Worm (Caenorhabditis elegans) whole organism, L3 larva: ENCODE results near the gene F56D2.8.
A peak's percentile ranks its signal among the peaks of the same experiment; 100 is the strongest.

Experiments used
- ZK546.5 ChIP-seq: sonication (generic microtip); optimal IDR thresholded peaks from 2 replicates; lab custom pipeline; 2017; ENCODE audit warnings: missing biosample characterization, missing genetic modification characterization
- aly-2 ChIP-seq: fragments of 150-350 bp; optimal IDR thresholded peaks from 2 replicates; lab custom pipeline; 2014; ENCODE audit warnings: missing biosample characterization, missing genetic modification characterization
- ama-1 ChIP-seq: fragments of 150-350 bp; optimal IDR thresholded peaks from 2 replicates; lab custom pipeline; 2018
- ceh-16 ChIP-seq: sonication (generic microtip); optimal IDR thresholded peaks from 2 replicates; lab custom pipeline; 2017; ENCODE audit warnings: missing biosample characterization, missing genetic modification characterization
- ceh-28 ChIP-seq: fragments of 150-350 bp; optimal IDR thresholded peaks from 2 replicates; lab custom pipeline; 2014; ENCODE audit warnings: missing biosample characterization, missing genetic modification reagents, missing genetic modification characterization
- daf-12 ChIP-seq: fragments of 150-350 bp; optimal IDR thresholded peaks from 2 replicates; lab custom pipeline; 2014; ENCODE audit warnings: missing biosample characterization, missing genetic modification reagents, missing genetic modification characterization
- egl-27 ChIP-seq: sonication (generic microtip); optimal IDR thresholded peaks from 4 replicates; lab custom pipeline; 2017; ENCODE audit warnings: missing biosample characterization, missing genetic modification reagents, missing genetic modification characterization
- egl-5 ChIP-seq: fragments of 150-350 bp; optimal IDR thresholded peaks from 2 replicates; lab custom pipeline; 2017; ENCODE audit warnings: missing biosample characterization, missing genetic modification reagents, missing genetic modification characterization, inconsistent platforms
- elt-1 ChIP-seq: fragments of 150-350 bp; optimal IDR thresholded peaks from 2 replicates; lab custom pipeline; 2014; ENCODE audit warnings: missing biosample characterization, missing genetic modification characterization
- elt-2 ChIP-seq: sonication (generic microtip); optimal IDR thresholded peaks from 2 replicates; lab custom pipeline; 2016; ENCODE audit warnings: missing genetic modification reagents, mild to moderate bottlenecking, missing genetic modification characterization, missing compliant biosample characterization
- fkh-10 ChIP-seq: sonication (generic microtip); optimal IDR thresholded peaks from 2 replicates; lab custom pipeline; 2017; ENCODE audit warnings: missing biosample characterization, missing genetic modification reagents, missing genetic modification characterization
- fos-1 ChIP-seq: fragments of 150-350 bp; optimal IDR thresholded peaks from 2 replicates; lab custom pipeline; 2014; ENCODE audit warnings: missing biosample characterization, missing genetic modification characterization
- hmg-11 ChIP-seq: sonication (generic microtip); optimal IDR thresholded peaks from 2 replicates; lab custom pipeline; 2016; ENCODE audit warnings: missing genetic modification characterization, missing compliant biosample characterization
- jun-1 ChIP-seq: fragments of 150-350 bp; optimal IDR thresholded peaks from 2 replicates; lab custom pipeline; 2014; ENCODE audit warnings: missing biosample characterization, missing genetic modification reagents, missing genetic modification characterization
- lin-15B ChIP-seq: fragments of 150-350 bp; optimal IDR thresholded peaks from 2 replicates; lab custom pipeline; 2014; ENCODE audit warnings: missing biosample characterization, missing genetic modification characterization
- lsy-12 ChIP-seq: sonication (generic microtip); optimal IDR thresholded peaks from 2 replicates; lab custom pipeline; 2016; ENCODE audit warnings: mild to moderate bottlenecking, missing genetic modification characterization, missing compliant biosample characterization
- mdl-1 ChIP-seq: fragments of 150-350 bp; optimal IDR thresholded peaks from 2 replicates; lab custom pipeline; 2014; ENCODE audit warnings: missing biosample characterization, missing genetic modification characterization
- mml-1 ChIP-seq: fragments of 150-350 bp; sonication (generic microtip); optimal IDR thresholded peaks from 3 replicates; lab custom pipeline; 2014; ENCODE audit warnings: missing biosample characterization, missing genetic modification characterization
- nfya-1 ChIP-seq: sonication (generic microtip); optimal IDR thresholded peaks from 2 replicates; lab custom pipeline; 2017; ENCODE audit warnings: missing genetic modification characterization, mild to moderate bottlenecking, missing compliant biosample characterization, antibody characterized with exemption, moderate library complexity; ENCODE audit not compliant: insufficient read depth
- nhr-11 ChIP-seq: fragments of 150-350 bp; optimal IDR thresholded peaks from 2 replicates; lab custom pipeline; 2014; ENCODE audit warnings: missing biosample characterization, missing genetic modification characterization
- nhr-12 ChIP-seq: fragments of 150-350 bp; optimal IDR thresholded peaks from 2 replicates; lab custom pipeline; 2014; ENCODE audit warnings: missing biosample characterization, missing genetic modification characterization
- nhr-23 ChIP-seq: fragments of 150-350 bp; optimal IDR thresholded peaks from 2 replicates; lab custom pipeline; 2014; ENCODE audit warnings: missing biosample characterization, missing genetic modification reagents, missing genetic modification characterization
- nhr-25 ChIP-seq: sonication (generic microtip); optimal IDR thresholded peaks from 2 replicates; lab custom pipeline; 2017; ENCODE audit warnings: missing biosample characterization, missing genetic modification characterization
- nhr-28 ChIP-seq: fragments of 150-350 bp; optimal IDR thresholded peaks from 2 replicates; lab custom pipeline; 2014; ENCODE audit warnings: missing biosample characterization, missing genetic modification characterization
- nhr-43 ChIP-seq: sonication (generic microtip); optimal IDR thresholded peaks from 2 replicates; lab custom pipeline; 2016; ENCODE audit warnings: mild to moderate bottlenecking, missing genetic modification characterization, missing compliant biosample characterization; ENCODE audit not compliant: poor library complexity, severe bottlenecking
- nhr-77 ChIP-seq: fragments of 150-350 bp; optimal IDR thresholded peaks from 2 replicates; lab custom pipeline; 2014; ENCODE audit warnings: missing biosample characterization, missing genetic modification characterization
- pha-4 ChIP-seq: fragments of 150-350 bp; optimal IDR thresholded peaks from 2 replicates; lab custom pipeline; 2014; ENCODE audit warnings: missing biosample characterization, missing genetic modification reagents, missing genetic modification characterization
- skn-1 ChIP-seq: fragments of 150-350 bp; optimal IDR thresholded peaks from 2 replicates; lab custom pipeline; 2014; ENCODE audit warnings: missing biosample characterization, missing genetic modification characterization
- tbx-2 ChIP-seq: sonication (generic microtip); optimal IDR thresholded peaks from 2 replicates; lab custom pipeline; 2016; ENCODE audit warnings: mild to moderate bottlenecking, missing genetic modification characterization, missing compliant biosample characterization
- unc-39 ChIP-seq: sonication (generic microtip); optimal IDR thresholded peaks from 4 replicates; lab custom pipeline; 2017; ENCODE audit warnings: missing biosample characterization, missing genetic modification characterization

The F56D2.8 gene

ce11 chrIII:5588746-5589145, 6.1 kb upstream of the F56D2.8 start:
- no peak for TF ChIP-seq nhr-11 (tag; lab: Kevin White, UChicago)
- no peak for TF ChIP-seq nhr-43
- no peak for TF ChIP-seq fos-1 (tag; lab: Kevin White, UChicago)
- TF ChIP-seq skn-1 (tag; lab: Kevin White, UChicago) = no peak
- no peak for TF ChIP-seq jun-1 (tag; lab: Kevin White, UChicago)
- TF ChIP-seq nhr-23 (tag; lab: Kevin White, UChicago) = no peak
- no peak for TF ChIP-seq ceh-28 (tag; lab: Kevin White, UChicago)
- no peak for TF ChIP-seq nhr-77
- no peak for TF ChIP-seq aly-2 (tag; lab: Kevin White, UChicago)
- no peak for TF ChIP-seq mdl-1
- TF ChIP-seq fkh-10 (GFP tag; lab: Kevin White, UChicago) = no peak
- TF ChIP-seq hmg-11 (tag; lab: Kevin White, UChicago) = no peak
- TF ChIP-seq nhr-25 (tag; lab: Kevin White, UChicago) = no peak
- no peak for TF ChIP-seq unc-39 (tag; lab: Kevin White, UChicago)
- TF ChIP-seq egl-5 (tag; lab: Kevin White, UChicago) = no peak
- TF ChIP-seq nhr-28 (tag; lab: Kevin White, UChicago) = no peak

ce11 chrIII:5586925-5587324, 4.3 kb upstream of the F56D2.8 start, which contains the start of gene F56D2.2:
Gene F56D2.2, plus strand, starts transcription at chrIII:5587263.
- TF ChIP-seq elt-1 (tag; lab: Kevin White, UChicago) = no peak
- no peak for TF ChIP-seq unc-39 (tag; lab: Kevin White, UChicago)
- TF ChIP-seq pha-4 (tag; lab: Kevin White, UChicago) = peak; percentile 54
- TF ChIP-seq lin-15B = peak; percentile 39
- TF ChIP-seq elt-2 (tag; lab: Kevin White, UChicago) = no peak
- TF ChIP-seq nhr-43 = no peak
- TF ChIP-seq ceh-16 (tag; lab: Kevin White, UChicago) = no peak

- TF ChIP-seq tbx-2 (tag; lab: Kevin White, UChicago) = no peak
- TF ChIP-seq nhr-12 (tag; lab: Kevin White, UChicago) = no peak
- TF ChIP-seq nhr-11 (tag; lab: Kevin White, UChicago) = no peak
- no peak for TF ChIP-seq nhr-25 (tag; lab: Kevin White, UChicago)
Measured at ce11 chrIII:5585711-5586110, 3.0 kb upstream of the F56D2.8 start.

ce11 chrIII:5584647-5585046, 2.0 kb upstream of the F56D2.8 start, which contains the start of gene F56D2.3:
Gene F56D2.3, plus strand, starts transcription at chrIII:5584947.
- TF ChIP-seq nhr-28 (tag; lab: Kevin White, UChicago) = no peak
- TF ChIP-seq elt-2 (tag; lab: Kevin White, UChicago) = no peak
- TF ChIP-seq pha-4 (tag; lab: Kevin White, UChicago) = peak; percentile 2
- TF ChIP-seq ceh-28 (tag; lab: Kevin White, UChicago) = no peak

ce11 chrIII:5581049-5581448, 1.6 kb downstream of the F56D2.8 start, which contains the start of gene F56D2.5:
Gene F56D2.5, minus strand, starts transcription at chrIII:5581419.
- TF ChIP-seq ceh-28 (tag; lab: Kevin White, UChicago) = peak; percentile 69
- no peak for TF ChIP-seq jun-1 (tag; lab: Kevin White, UChicago)

- TF ChIP-seq ama-1 (lab: Kevin White, UChicago) = no peak
- TF ChIP-seq mml-1 = no peak
- no peak for TF ChIP-seq lsy-12 (tag; lab: Kevin White, UChicago)
- TF ChIP-seq nhr-25 (tag; lab: Kevin White, UChicago) = no peak
- no peak for TF ChIP-seq hmg-11 (tag; lab: Kevin White, UChicago)
- no peak for TF ChIP-seq nfya-1 (tag; lab: Kevin White, UChicago)
- TF ChIP-seq daf-12 = no peak
- no peak for TF ChIP-seq ZK546.5
- TF ChIP-seq elt-2 (tag; lab: Kevin White, UChicago) = no peak
- TF ChIP-seq nhr-12 (tag; lab: Kevin White, UChicago) = no peak
- TF ChIP-seq egl-27 (tag; lab: Kevin White, UChicago) = no peak
Measured at ce11 chrIII:5573694-5574093, 9.0 kb downstream of the F56D2.8 start, which contains the start of gene molo-1. Gene molo-1, plus strand, starts transcription at chrIII:5573994.
